Worm (Caenorhabditis elegans): ENCODE measurements around the gene haf-3.
"Not testable (repeated sequence)": the region's sequence is repeated elsewhere in the genome, so short reads cannot be mapped to it uniquely, and the experiment has no call there.

haf-3 gene

DNA sequence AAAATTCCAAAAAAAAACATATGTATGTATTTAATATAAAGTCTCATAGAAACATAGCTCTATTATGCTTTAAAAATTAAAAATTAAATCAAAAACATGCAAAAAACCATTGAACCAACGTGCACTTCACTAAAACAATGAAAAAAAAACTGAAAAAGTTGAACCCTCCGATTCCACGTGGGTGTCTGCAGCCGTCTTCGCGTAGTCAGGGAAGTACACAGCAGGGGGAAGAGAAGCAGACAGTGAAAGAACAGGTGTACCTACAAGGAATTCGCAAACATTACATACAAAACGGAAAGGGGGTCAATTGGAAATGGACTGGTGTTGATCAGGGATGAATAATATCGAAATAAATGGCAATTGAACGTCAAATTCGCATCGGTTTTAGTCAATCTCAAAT, 8.0 kb upstream of the haf-3 start:
- TF ChIP-seq tra-4 (tag; optimal IDR thresholded peaks at IDR 0.05) (no peak), sea-1 (GFP tag; conservative IDR thresholded peaks at IDR 0.05) (no peak), aly-1 (tag; optimal IDR thresholded peaks at IDR 0.05) (no peak), tbx-37 (GFP tag; conservative IDR thresholded peaks at IDR 0.05) (no peak), scrt-1 (GFP tag; IDR thresholded peaks at IDR 0.05) (no peak), hnd-1 (tag; optimal IDR thresholded peaks at IDR 0.05) (no peak), hmg-4 (GFP tag; optimal IDR thresholded peaks at IDR 0.05) (no peak), ceh-13 (GFP tag; optimal IDR thresholded peaks at IDR 0.05) (no peak), hmbx-1 (tag; optimal IDR thresholded peaks at IDR 0.05) (no peak), pes-1 (GFP tag; IDR thresholded peaks at IDR 0.05) (no peak), tbx-11 (GFP tag; IDR thresholded peaks at IDR 0.05) (no peak), F13C5.2 (tag; optimal IDR thresholded peaks at IDR 0.05) (no peak), ets-7 (tag; optimal IDR thresholded peaks at IDR 0.05) (no peak)

DNA sequence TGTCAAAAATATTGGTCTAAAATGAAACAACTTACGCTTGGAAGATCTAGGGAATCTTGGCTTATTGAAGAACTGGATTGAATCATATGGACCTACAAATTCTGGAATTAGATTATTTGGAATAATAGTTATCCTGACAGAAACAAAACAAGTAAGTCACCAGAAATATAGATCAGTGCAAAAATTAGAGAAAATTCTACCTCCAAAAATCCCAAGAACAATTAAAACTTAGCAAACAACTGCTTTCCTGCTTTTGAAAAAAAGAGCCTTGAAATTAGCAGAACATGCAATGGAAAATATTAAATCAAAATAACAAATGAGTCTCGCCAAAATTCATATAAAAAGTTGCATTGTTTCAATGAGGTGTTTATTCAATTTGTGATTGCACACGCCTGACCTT, 7.2 kb upstream of the haf-3 start, which contains the start of gene nhr-60:
TSS of gene nhr-60 (minus strand) at position 101 of the 400 bp plus-strand sequence.
- TF ChIP-seq tbx-37 (GFP tag; conservative IDR thresholded peaks at IDR 0.05) = no peak
- no peak for TF ChIP-seq hmg-4 (GFP tag; optimal IDR thresholded peaks at IDR 0.05)
- no peak for TF ChIP-seq tra-4 (tag; optimal IDR thresholded peaks at IDR 0.05)
- no peak for TF ChIP-seq hnd-1 (tag; optimal IDR thresholded peaks at IDR 0.05)
- TF ChIP-seq ets-7 (tag; optimal IDR thresholded peaks at IDR 0.05) = no peak
- TF ChIP-seq ceh-13 (GFP tag; optimal IDR thresholded peaks at IDR 0.05) = no peak
- no peak for TF ChIP-seq tbx-11 (GFP tag; IDR thresholded peaks at IDR 0.05)
- TF ChIP-seq F13C5.2 (tag; optimal IDR thresholded peaks at IDR 0.05) = no peak
- TF ChIP-seq hmbx-1 (tag; optimal IDR thresholded peaks at IDR 0.05) = no peak
- TF ChIP-seq flt-1 (GFP tag; IDR thresholded peaks at IDR 0.05) = no peak
- no peak for TF ChIP-seq sea-1 (GFP tag; conservative IDR thresholded peaks at IDR 0.05)
- no peak for TF ChIP-seq ama-1 (optimal IDR thresholded peaks at IDR 0.05)
- no peak for TF ChIP-seq aly-1 (tag; optimal IDR thresholded peaks at IDR 0.05)
- no peak for TF ChIP-seq B0310.2 (tag; optimal IDR thresholded peaks at IDR 0.05)
- no peak for TF ChIP-seq scrt-1 (GFP tag; IDR thresholded peaks at IDR 0.05)

DNA sequence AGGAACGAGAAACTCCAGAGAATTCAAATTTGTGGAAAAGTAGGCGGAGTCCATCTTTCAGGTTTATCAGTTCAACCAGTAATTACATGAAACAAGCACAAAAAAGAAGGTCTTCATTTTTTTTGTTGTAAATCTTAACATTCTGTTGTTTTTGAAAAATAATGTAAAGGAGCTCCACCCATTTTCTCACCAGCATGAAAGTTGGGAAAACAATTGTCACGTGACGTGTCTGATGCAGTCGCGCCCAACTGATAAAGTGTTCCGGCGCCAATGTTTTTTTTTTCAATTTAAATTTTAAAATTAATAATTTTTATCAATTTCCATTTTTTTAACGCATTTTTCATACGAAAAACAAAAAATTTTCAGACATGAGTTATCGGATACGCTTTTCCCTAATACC, 3.1 kb upstream of the haf-3 start, which contains the start of gene F57A10.4:
TSS of gene F57A10.4 (plus strand) at position 367 of the 400 bp plus-strand sequence.
- TF ChIP-seq tra-4 (tag; optimal IDR thresholded peaks at IDR 0.05) (no peak), tbx-11 (GFP tag; IDR thresholded peaks at IDR 0.05) (no peak), pes-1 (GFP tag; IDR thresholded peaks at IDR 0.05) (no peak), hnd-1 (tag; optimal IDR thresholded peaks at IDR 0.05) (no peak), scrt-1 (GFP tag; IDR thresholded peaks at IDR 0.05) (no peak), B0310.2 (tag; optimal IDR thresholded peaks at IDR 0.05) (no peak), hmbx-1 (tag; optimal IDR thresholded peaks at IDR 0.05) (no peak), hmg-4 (GFP tag; optimal IDR thresholded peaks at IDR 0.05) (no peak)

ce11 chrV:15767385-15767784, 1.4 kb upstream of the haf-3 start:
- TF ChIP-seq pes-1 (GFP tag; IDR thresholded peaks at IDR 0.05) = peak; percentile 73
- TF ChIP-seq scrt-1 (GFP tag; IDR thresholded peaks at IDR 0.05) = peak; percentile 51; the same call in 1 of the 2 replicates
- peak; percentile 28; the same call in 1 of the 2 replicates for TF ChIP-seq flt-1 (GFP tag; IDR thresholded peaks at IDR 0.05)

- TF ChIP-seq sea-1 (GFP tag; conservative IDR thresholded peaks at IDR 0.05) = no peak
- TF ChIP-seq flt-1 (GFP tag; IDR thresholded peaks at IDR 0.05) = no peak
- no peak for TF ChIP-seq tra-4 (tag; optimal IDR thresholded peaks at IDR 0.05)
- no peak for TF ChIP-seq ceh-13 (GFP tag; optimal IDR thresholded peaks at IDR 0.05)
- no peak for TF ChIP-seq ceh-36 (tag; optimal IDR thresholded peaks at IDR 0.05)
- TF ChIP-seq ets-7 (tag; optimal IDR thresholded peaks at IDR 0.05) = no peak
- no peak for TF ChIP-seq hmg-4 (GFP tag; optimal IDR thresholded peaks at IDR 0.05)
- TF ChIP-seq tbx-37 (GFP tag; conservative IDR thresholded peaks at IDR 0.05) = no peak
- TF ChIP-seq hmbx-1 (tag; optimal IDR thresholded peaks at IDR 0.05) = no peak
- no peak for TF ChIP-seq tbx-11 (GFP tag; IDR thresholded peaks at IDR 0.05)
- TF ChIP-seq aly-1 (tag; optimal IDR thresholded peaks at IDR 0.05) = no peak
- no peak for TF ChIP-seq hnd-1 (tag; optimal IDR thresholded peaks at IDR 0.05)
- TF ChIP-seq pes-1 (GFP tag; IDR thresholded peaks at IDR 0.05) = no peak
- TF ChIP-seq F13C5.2 (tag; optimal IDR thresholded peaks at IDR 0.05) = no peak
- TF ChIP-seq B0310.2 (tag; optimal IDR thresholded peaks at IDR 0.05) = no peak
- TF ChIP-seq ama-1 (optimal IDR thresholded peaks at IDR 0.05) = no peak
- no peak for TF ChIP-seq scrt-1 (GFP tag; IDR thresholded peaks at IDR 0.05)
Observed at ce11 chrV:15758449-15758848, 7.5 kb downstream of the haf-3 start, which contains the start of gene str-9. Gene str-9 (plus strand): TSS chrV:15758749.

ce11 chrV:15757645-15758044, 8.3 kb downstream of the haf-3 start:
- TF ChIP-seq scrt-1 (GFP tag; IDR thresholded peaks at IDR 0.05) (no peak), pes-1 (GFP tag; IDR thresholded peaks at IDR 0.05) (no peak), ets-7 (tag; optimal IDR thresholded peaks at IDR 0.05) (no peak), hmg-4 (GFP tag; optimal IDR thresholded peaks at IDR 0.05) (no peak), B0310.2 (tag; optimal IDR thresholded peaks at IDR 0.05) (no peak), ceh-36 (tag; optimal IDR thresholded peaks at IDR 0.05) (no peak)

DNA sequence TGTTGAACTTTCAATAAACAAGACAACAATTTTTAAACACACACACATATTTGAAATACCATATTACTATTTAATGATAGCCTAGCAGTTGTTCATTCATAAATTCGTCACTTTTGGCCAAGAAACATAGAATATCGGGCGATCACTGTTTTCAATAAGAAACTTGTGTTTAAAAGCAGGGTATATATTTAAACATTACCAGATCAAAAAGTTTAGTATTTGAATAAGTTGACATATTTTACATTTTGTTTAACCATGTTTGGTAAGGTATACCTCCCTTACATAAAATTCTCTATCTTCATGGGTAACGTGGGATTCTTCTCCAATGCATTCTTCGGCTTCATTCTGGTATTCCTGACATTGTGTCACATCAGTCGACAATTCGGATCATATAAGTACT, 11.2 kb downstream of the haf-3 start, which contains the start of gene str-8:
TSS of gene str-8 (plus strand) at position 301 of the 400 bp plus-strand sequence.
- not testable (repeated sequence) for TF ChIP-seq ets-7 (tag; optimal IDR thresholded peaks at IDR 0.05); aly-1 (tag; optimal IDR thresholded peaks at IDR 0.05); ceh-13 (GFP tag; optimal IDR thresholded peaks at IDR 0.05)

ce11 chrV:15752941-15753340, 13.0 kb downstream of the haf-3 start, which contains the start of gene str-5:
Gene str-5 (plus strand): TSS chrV:15753241.
- not testable (repeated sequence) for TF ChIP-seq aly-1 (tag; optimal IDR thresholded peaks at IDR 0.05); F13C5.2 (tag; optimal IDR thresholded peaks at IDR 0.05); ceh-13 (GFP tag; optimal IDR thresholded peaks at IDR 0.05)
